Fruit fly (Drosophila melanogaster) Kc167 (cell line): ENCODE data around the gene CG10222.

Source experiments
- Sin3A ChIP-seq: fragments of >200 bp; optimal IDR thresholded peaks from 2 replicates; lab custom pipeline; 2018; ENCODE audit warnings: missing external identifiers
- h ChIP-seq: fragments of >200 bp; optimal IDR thresholded peaks from 3 replicates; lab custom pipeline; 2018; ENCODE audit warnings: missing external identifiers
- insv ChIP-seq: fragments of >200 bp; optimal IDR thresholded peaks from 3 replicates; lab custom pipeline; 2018; ENCODE audit warnings: missing external identifiers
- psq ChIP-seq: fragments of >200 bp; optimal IDR thresholded peaks from 2 replicates; lab custom pipeline; 2017; ENCODE audit warnings: missing external identifiers
- ttk ChIP-seq: sonication (Bioruptor generic); optimal IDR thresholded peaks from 2 replicates; lab custom pipeline; 2017; ENCODE audit warnings: missing external identifiers

- TF ChIP-seq h (lab: Kevin White, UChicago) (no peak), Sin3A (no peak), psq (no peak), insv (lab: Kevin White, UChicago) (no peak), ttk (no peak)
These were observed 39.3 kb upstream of the CG10222 start for dm6 chr3L:13451562-13451961.
